Fruit fly (Drosophila melanogaster) S2 (cell line): ENCODE data around the gene Nepl18.

Source experiments
- CG8478 ChIP-seq: fragments of >200 bp; optimal IDR thresholded peaks from 2 replicates; lab custom pipeline; 2018
- CTCF ChIP-seq, 2 experiments: fragments of >200 bp; optimal IDR thresholded peaks; 2 replicates each; lab custom pipeline; 2018

DNA sequence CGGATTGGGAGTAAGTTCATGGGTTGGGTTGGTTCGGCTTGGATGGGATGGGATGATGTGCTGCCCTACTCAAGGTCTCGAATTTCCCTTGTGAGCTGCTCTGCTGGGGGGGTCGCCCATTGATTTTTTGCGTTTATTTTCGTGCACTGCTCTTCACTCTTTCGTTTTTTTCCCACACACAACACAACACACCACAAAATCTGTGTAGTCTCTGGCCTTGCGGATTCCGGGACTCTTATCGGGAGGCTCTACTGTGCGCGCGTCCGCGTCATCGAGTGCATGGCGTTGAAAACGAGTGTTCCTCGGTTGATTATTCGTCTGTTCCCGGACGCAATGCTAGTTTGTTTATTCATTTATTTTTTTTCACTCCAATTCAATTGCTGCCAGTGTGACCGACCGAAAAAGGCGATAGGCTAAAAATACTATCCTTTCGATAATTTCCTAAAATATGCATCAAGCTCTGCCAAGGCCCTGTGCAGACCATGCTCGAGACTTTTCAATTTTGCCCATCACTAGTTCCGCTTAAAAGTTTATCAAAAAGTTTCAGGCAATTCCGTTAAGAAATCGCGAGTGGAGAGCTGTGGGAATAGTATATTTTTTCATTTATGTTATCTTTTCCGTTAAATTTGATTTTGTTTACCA lies 43.7 kb upstream of the Nepl18 start, which contains the start of gene WASp:
- no peak for TF ChIP-seq CG8478 (lab: Kevin White, UChicago)
- TF ChIP-seq CTCF (optimal IDR thresholded peaks at IDR 0.05; lab: Kevin White, UChicago): peak in 1 of 2 experiments; percentile 24
